Worm (Caenorhabditis elegans) whole organism, L4 larva: ENCODE measurements around the gene T24C2.5.
A peak's percentile ranks its signal among the peaks of the same experiment; 100 is the strongest.

Experiments
- F37D6.2 ChIP-seq: sonication (generic microtip); optimal IDR thresholded peaks from 2 replicates; lab custom pipeline; 2016; ENCODE audit warnings: mild to moderate bottlenecking, missing genetic modification characterization, missing compliant biosample characterization
- F44E2.7 ChIP-seq: fragments of 200-800 bp; sonication (Bioruptor generic); IDR thresholded peaks from 2 replicates; pipeline ENCODE4 v2.1.2; 2022; ENCODE audit warnings: missing genetic modification characterization, missing compliant biosample characterization
- Y5F2A.4 ChIP-seq: fragments of 200-800 bp; sonication (Bioruptor generic); optimal IDR thresholded peaks from 2 replicates; lab custom pipeline; 2018; ENCODE audit warnings: mild to moderate bottlenecking, missing genetic modification characterization, missing compliant biosample characterization
- ZK546.5 ChIP-seq, 2 experiments: sonication (generic microtip); optimal IDR thresholded peaks; 2 replicates each; lab custom pipeline; 2017; ENCODE audit warnings: missing biosample characterization in 2 of 2, missing genetic modification characterization in 2 of 2
- aha-1 ChIP-seq: fragments of 150-350 bp; peaks from one replicate; lab custom pipeline; 2014; ENCODE audit warnings: missing biosample characterization, missing genetic modification characterization
- duxl-1 ChIP-seq: sonication (generic microtip); optimal IDR thresholded peaks from 2 replicates; lab custom pipeline; 2016; ENCODE audit warnings: mild to moderate bottlenecking, missing genetic modification characterization, moderate library complexity, missing compliant biosample characterization; ENCODE audit not compliant: poor library complexity
- hif-1 ChIP-seq, 2 experiments: sonication (generic microtip); optimal IDR thresholded peaks; 2 replicates each; lab custom pipeline; 2016 to 2017; ENCODE audit warnings: missing compliant biosample characterization in 2 of 2, missing genetic modification characterization in 2 of 2, missing genetic modification reagents in 2 of 2, missing genotype in 2 of 2, mild to moderate bottlenecking in 1 of 2
- hlh-11 ChIP-seq: fragments of 200-800 bp; sonication (Bioruptor generic); optimal IDR thresholded peaks from 2 replicates; lab custom pipeline; 2018; ENCODE audit warnings: mild to moderate bottlenecking, missing genetic modification characterization, missing compliant biosample characterization
- hlh-30 ChIP-seq: sonication (generic microtip); optimal IDR thresholded peaks from 2 replicates; lab custom pipeline; 2017; ENCODE audit warnings: antibody characterized with exemption, mild to moderate bottlenecking, missing genetic modification characterization, missing compliant biosample characterization; ENCODE audit not compliant: insufficient read depth
- jun-1 ChIP-seq: fragments of 150-350 bp; optimal IDR thresholded peaks from 2 replicates; lab custom pipeline; 2014; ENCODE audit warnings: missing biosample characterization, missing genetic modification reagents, missing genetic modification characterization
- lim-7 ChIP-seq: fragments of 200-800 bp; sonication (Bioruptor generic); IDR thresholded peaks from 2 replicates; pipeline ENCODE4 v1.3.6; 2022; ENCODE audit warnings: missing genetic modification characterization, missing compliant biosample characterization
- lin-13 ChIP-seq: fragments of 150-350 bp; optimal IDR thresholded peaks from 2 replicates; lab custom pipeline; 2014; ENCODE audit warnings: missing biosample characterization, missing genetic modification reagents, missing genetic modification characterization
- mes-2 ChIP-seq: sonication (generic microtip); optimal IDR thresholded peaks from 2 replicates; lab custom pipeline; 2016; ENCODE audit warnings: missing genotype, mild to moderate bottlenecking, missing genetic modification characterization, missing compliant biosample characterization; ENCODE audit not compliant: poor library complexity, severe bottlenecking
- mxl-3 ChIP-seq: fragments of 200-800 bp; sonication (Bioruptor generic); optimal IDR thresholded peaks from 2 replicates; lab custom pipeline; 2018; ENCODE audit warnings: mild to moderate bottlenecking, missing genetic modification characterization, missing compliant biosample characterization
- nhr-25 ChIP-seq: sonication (generic microtip); optimal IDR thresholded peaks from 2 replicates; lab custom pipeline; 2017; ENCODE audit warnings: missing genetic modification characterization, mild to moderate bottlenecking, missing compliant biosample characterization, antibody characterized with exemption, moderate library complexity, borderline replicate concordance; ENCODE audit not compliant: insufficient read depth
- nhr-42 ChIP-seq: fragments of 200-800 bp; sonication (Bioruptor generic); IDR thresholded peaks from 2 replicates; pipeline ENCODE4 v1.3.6; 2022; ENCODE audit warnings: missing genetic modification characterization, missing compliant biosample characterization
- sdz-12 ChIP-seq: fragments of 200-800 bp; sonication (Bioruptor generic); optimal IDR thresholded peaks from 2 replicates; lab custom pipeline; 2018; ENCODE audit warnings: mild to moderate bottlenecking, missing genetic modification characterization, missing compliant biosample characterization
- snpc-1.2 ChIP-seq: fragments of 200-800 bp; sonication (Bioruptor generic); IDR thresholded peaks from 2 replicates; pipeline ENCODE4 v1.3.6; 2022; ENCODE audit warnings: missing genetic modification reagents, missing genetic modification characterization, missing compliant biosample characterization
- spr-3 ChIP-seq: fragments of 200-800 bp; sonication (Bioruptor generic); optimal IDR thresholded peaks from 2 replicates; lab custom pipeline; 2018; ENCODE audit warnings: mild to moderate bottlenecking, missing genetic modification characterization, missing compliant biosample characterization

T24C2.5 gene

DNA sequence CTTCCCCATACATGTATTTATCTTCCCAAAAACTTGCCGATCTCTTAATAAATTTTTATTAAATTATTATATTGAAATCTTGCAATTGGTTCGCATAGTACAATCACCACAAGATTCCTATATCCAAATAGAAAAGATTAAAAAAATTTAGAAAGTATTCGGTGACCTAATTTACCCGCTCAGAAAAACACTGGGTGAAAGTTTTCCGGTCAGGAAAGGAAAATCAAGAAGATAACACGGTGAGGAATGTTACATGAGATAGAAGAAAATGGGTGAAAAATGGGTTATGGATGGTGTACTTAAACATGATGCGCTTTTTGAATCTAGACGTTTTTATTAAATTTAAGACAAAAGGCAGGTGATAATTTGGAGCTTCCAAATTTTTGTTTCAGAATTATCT lies 46.6 kb downstream of the T24C2.5 start:
- no peak for TF ChIP-seq hif-1 (tag; optimal IDR thresholded peaks at IDR 0.05; lab: Kevin White, UChicago)
- TF ChIP-seq hlh-30 (tag; lab: Kevin White, UChicago) = no peak
- TF ChIP-seq spr-3 (GFP tag; lab: Kevin White, UChicago) = no peak
- no peak for TF ChIP-seq nhr-42

- peak; percentile 26 for TF ChIP-seq hlh-11 (tag; lab: Kevin White, UChicago)
- no peak for TF ChIP-seq aha-1 (tag; lab: Kevin White, UChicago)
- no peak for TF ChIP-seq F44E2.7 (GFP tag; lab: Robert Waterston, UW)
- peak; percentile 57 for TF ChIP-seq mxl-3 (GFP tag; lab: Kevin White, UChicago)
- TF ChIP-seq nhr-25 (tag; lab: Kevin White, UChicago) = peak; percentile 69
These were observed 47.2 kb downstream of the T24C2.5 start, which contains the start of gene sym-1 for ce11 chrX:14581429-14581828. Gene sym-1 (plus strand): TSS chrX:14581622.

- TF ChIP-seq Y5F2A.4 (GFP tag; lab: Kevin White, UChicago) = no peak
- peak; percentile 41 for TF ChIP-seq aha-1 (tag; lab: Kevin White, UChicago)
- TF ChIP-seq snpc-1.2 (GFP tag; lab: Robert Waterston, UW) = no peak
- TF ChIP-seq lin-13 (GFP tag; lab: Kevin White, UChicago) = no peak
- no peak for TF ChIP-seq jun-1 (tag; lab: Kevin White, UChicago)
- no peak for TF ChIP-seq lim-7 (GFP tag; lab: Robert Waterston, UW)
- peak; percentile 74 for TF ChIP-seq duxl-1
- no peak for TF ChIP-seq ZK546.5 (tag; optimal IDR thresholded peaks at IDR 0.05; lab: Kevin White, UChicago)
- TF ChIP-seq mes-2 = peak; percentile 9
- TF ChIP-seq F37D6.2 (tag; lab: Kevin White, UChicago) = no peak
- no peak for TF ChIP-seq sdz-12 (GFP tag; lab: Kevin White, UChicago)
These were observed 50.1 kb downstream of the T24C2.5 start for ce11 chrX:14584335-14584734.
